Fruit fly (Drosophila melanogaster) whole organism, embryonic: ENCODE measurements around the gene Tango5.
A peak's percentile ranks its signal among the peaks of the same experiment; 100 is the strongest.

Experiments used
- CG10565 ChIP-seq: fragments of 200-800 bp; sonication (Bioruptor generic); optimal IDR thresholded peaks from 3 replicates; lab custom pipeline; 2016; ENCODE audit warnings: missing biosample characterization, mild to moderate bottlenecking, missing genetic modification characterization
- CG10959 ChIP-seq: fragments of 200-800 bp; sonication (Bioruptor generic); IDR thresholded peaks from 2 replicates; pipeline ENCODE4 v1.3.6; 2022; ENCODE audit warnings: missing biosample characterization, missing genetic modification characterization
- CG11093 ChIP-seq: fragments of 200-800 bp; sonication (Bioruptor generic); IDR thresholded peaks from 3 replicates; pipeline ENCODE4 v1.3.6; 2022; ENCODE audit warnings: missing biosample characterization, missing genetic modification characterization
- CG11696 ChIP-seq: fragments of 200-800 bp; sonication (Bioruptor generic); IDR thresholded peaks from 2 replicates; pipeline ENCODE4 v1.3.6; 2022; ENCODE audit warnings: missing biosample characterization, missing genetic modification characterization
- CG13424 ChIP-seq: fragments of 200-800 bp; sonication (Bioruptor generic); optimal IDR thresholded peaks from 2 replicates; lab custom pipeline; 2019; ENCODE audit warnings: missing biosample characterization, mild to moderate bottlenecking, missing genetic modification characterization, moderate library complexity
- CG14667 ChIP-seq: fragments of 200-800 bp; sonication (Bioruptor generic); IDR thresholded peaks from 2 replicates; pipeline ENCODE4 v1.3.6; 2022; ENCODE audit warnings: missing biosample characterization, missing genetic modification characterization
- CG17186 ChIP-seq: fragments of 200-800 bp; sonication (Bioruptor generic); optimal IDR thresholded peaks from 3 replicates; lab custom pipeline; 2017; ENCODE audit warnings: missing biosample characterization, missing genetic modification reagents, missing genetic modification characterization
- CG2712 ChIP-seq: fragments of 200-800 bp; optimal IDR thresholded peaks from 3 replicates; lab custom pipeline; 2019; ENCODE audit warnings: missing biosample characterization, mild to moderate bottlenecking, missing genetic modification characterization, moderate library complexity
- CG30403 ChIP-seq: fragments of 200-800 bp; sonication (Bioruptor generic); optimal IDR thresholded peaks from 3 replicates; lab custom pipeline; 2016; ENCODE audit warnings: missing biosample characterization, missing genetic modification characterization
- CG32532 ChIP-seq: fragments of 200-800 bp; sonication (Bioruptor generic); IDR thresholded peaks from 2 replicates; pipeline ENCODE4 v1.3.6; 2022; ENCODE audit warnings: missing biosample characterization, missing genetic modification characterization
- CG34376 ChIP-seq: fragments of 200-800 bp; sonication (Bioruptor generic); optimal IDR thresholded peaks from 2 replicates; lab custom pipeline; 2018; ENCODE audit warnings: missing biosample characterization, mild to moderate bottlenecking, missing genetic modification characterization
- CG3838 ChIP-seq: fragments of 200-800 bp; sonication (Bioruptor generic); optimal IDR thresholded peaks from 3 replicates; lab custom pipeline; 2016; ENCODE audit warnings: missing biosample characterization, missing genetic modification characterization
- CG4328 ChIP-seq: fragments of 200-800 bp; sonication (Bioruptor generic); optimal IDR thresholded peaks from 3 replicates; lab custom pipeline; 2017; ENCODE audit warnings: missing biosample characterization, missing genetic modification reagents, missing genetic modification characterization
- CG4404 ChIP-seq: fragments of 200-800 bp; sonication (Bioruptor generic); IDR thresholded peaks from 2 replicates; pipeline ENCODE4 v1.3.6; 2022; ENCODE audit warnings: missing biosample characterization, missing genetic modification characterization
- CG4424 ChIP-seq: fragments of 200-800 bp; sonication (Bioruptor generic); optimal IDR thresholded peaks from 3 replicates; lab custom pipeline; 2016; ENCODE audit warnings: missing biosample characterization, missing genetic modification characterization
- CG5180 ChIP-seq: fragments of 200-800 bp; sonication (Bioruptor generic); optimal IDR thresholded peaks from 3 replicates; lab custom pipeline; 2017; ENCODE audit warnings: missing biosample characterization, missing genetic modification characterization, mild to moderate bottlenecking, moderate library complexity, missing genetic modification reagents
- CG7839 ChIP-seq: fragments of 200-800 bp; sonication (Bioruptor generic); optimal IDR thresholded peaks from 3 replicates; lab custom pipeline; 2018; ENCODE audit warnings: missing biosample characterization, mild to moderate bottlenecking, missing genetic modification characterization, moderate library complexity
- CG8478 ChIP-seq: fragments of >200 bp; optimal IDR thresholded peaks from 2 replicates; lab custom pipeline; 2018
- CG8924 ChIP-seq: fragments of 200-800 bp; optimal IDR thresholded peaks from 3 replicates; lab custom pipeline; 2019; ENCODE audit warnings: missing biosample characterization, mild to moderate bottlenecking, missing genetic modification characterization, moderate library complexity
- CG9797 ChIP-seq: fragments of 200-800 bp; sonication (Bioruptor generic); optimal IDR thresholded peaks from 3 replicates; lab custom pipeline; 2018; ENCODE audit warnings: missing biosample characterization, mild to moderate bottlenecking, missing genetic modification characterization
- CG9876 ChIP-seq: fragments of 200-800 bp; sonication (Bioruptor generic); optimal IDR thresholded peaks from 2 replicates; lab custom pipeline; 2016; ENCODE audit warnings: missing biosample characterization, missing genetic modification characterization
- CTCF ChIP-seq: fragments of 200-800 bp; sonication (Bioruptor generic); optimal IDR thresholded peaks from 2 replicates; lab custom pipeline; 2017; ENCODE audit warnings: missing biosample characterization, mild to moderate bottlenecking, missing genetic modification characterization, moderate library complexity
- CoRest ChIP-seq: fragments of 200-800 bp; sonication (Bioruptor generic); optimal IDR thresholded peaks from 3 replicates; lab custom pipeline; 2018; ENCODE audit warnings: missing biosample characterization, mild to moderate bottlenecking, missing genetic modification characterization, moderate library complexity
- CrebB ChIP-seq: fragments of 200-800 bp; sonication (Bioruptor generic); optimal IDR thresholded peaks from 3 replicates; lab custom pipeline; 2018; ENCODE audit warnings: missing biosample characterization, mild to moderate bottlenecking, missing genetic modification characterization
- D ChIP-seq, 2 experiments: fragments of 200-800 bp in 1 of 2; fragments of >200 bp in 1 of 2; sonication (Bioruptor generic) in 1 of 2; optimal IDR thresholded peaks; 2 replicates in 1 of 2; 3 replicates in 1 of 2; lab custom pipeline; 2017; ENCODE audit warnings: mild to moderate bottlenecking in 1 of 2, missing biosample characterization in 1 of 2, missing genetic modification characterization in 1 of 2, missing genetic modification reagents in 1 of 2
- D19A ChIP-seq: fragments of 200-800 bp; optimal IDR thresholded peaks from 3 replicates; lab custom pipeline; 2019; ENCODE audit warnings: missing biosample characterization, mild to moderate bottlenecking, missing genetic modification characterization, moderate library complexity
- Doc2 ChIP-seq: fragments of 200-800 bp; sonication (Bioruptor generic); IDR thresholded peaks from 2 replicates; pipeline ENCODE4 v1.3.6; 2022; ENCODE audit warnings: missing biosample characterization, missing genetic modification characterization
- Dref ChIP-seq: fragments of 200-800 bp; sonication (Bioruptor generic); IDR thresholded peaks from 2 replicates; pipeline ENCODE4 v1.3.6; 2022; ENCODE audit warnings: missing biosample characterization, missing genetic modification characterization
- E2f2 ChIP-seq: fragments of 200-800 bp; sonication (Bioruptor generic); IDR thresholded peaks from 2 replicates; pipeline ENCODE4 v1.3.6; 2022; ENCODE audit warnings: missing biosample characterization, missing genetic modification characterization
- Elba2 ChIP-seq: fragments of 200-800 bp; sonication (Bioruptor generic); optimal IDR thresholded peaks from 3 replicates; lab custom pipeline; 2016; ENCODE audit warnings: missing biosample characterization, missing genetic modification characterization
- Ets65A ChIP-seq: fragments of 200-800 bp; sonication (Bioruptor generic); peaks from one replicate; lab custom pipeline; 2016; ENCODE audit warnings: missing biosample characterization, missing genetic modification characterization
- HLH54F ChIP-seq: fragments of 200-800 bp; sonication (Bioruptor generic); optimal IDR thresholded peaks from 3 replicates; lab custom pipeline; 2016; ENCODE audit warnings: missing biosample characterization, missing genetic modification characterization
- Hr51 ChIP-seq, 2 experiments: fragments of 200-800 bp; sonication (Bioruptor generic); optimal IDR thresholded peaks; 2 replicates in 1 of 2; 3 replicates in 1 of 2; lab custom pipeline; 2016 to 2018; ENCODE audit warnings: missing biosample characterization in 2 of 2, missing genetic modification characterization in 2 of 2, mild to moderate bottlenecking in 1 of 2, moderate library complexity in 1 of 2
- Scr ChIP-seq: fragments of 200-800 bp; sonication (Bioruptor generic); IDR thresholded peaks from 2 replicates; pipeline ENCODE4 v1.3.6; 2022; ENCODE audit warnings: missing biosample characterization, missing genetic modification characterization; ENCODE audit not compliant: partially characterized antibody
- Sin3A ChIP-seq: fragments of >200 bp; optimal IDR thresholded peaks from 2 replicates; lab custom pipeline; 2018
- Sry-β ChIP-seq: fragments of 200-800 bp; sonication (Bioruptor generic); optimal IDR thresholded peaks from 2 replicates; lab custom pipeline; 2018; ENCODE audit warnings: missing biosample characterization, mild to moderate bottlenecking, missing genetic modification characterization, moderate library complexity
- Vsx1 ChIP-seq: fragments of 200-800 bp; sonication (Bioruptor generic); optimal IDR thresholded peaks from 2 replicates; lab custom pipeline; 2017; ENCODE audit warnings: missing biosample characterization, mild to moderate bottlenecking, missing genetic modification characterization, missing genetic modification reagents
- az2 ChIP-seq: fragments of 200-800 bp; sonication (Bioruptor generic); optimal IDR thresholded peaks from 3 replicates; lab custom pipeline; 2016; ENCODE audit warnings: missing biosample characterization, missing genetic modification characterization
- cas ChIP-seq: fragments of 200-800 bp; sonication (Bioruptor generic); IDR thresholded peaks from 2 replicates; pipeline ENCODE4 v1.3.6; 2022; ENCODE audit warnings: missing biosample characterization, missing genetic modification characterization
- eyg ChIP-seq: fragments of 200-800 bp; sonication (Bioruptor generic); optimal IDR thresholded peaks from 3 replicates; lab custom pipeline; 2016; ENCODE audit warnings: missing biosample characterization, missing genetic modification characterization
- fd3F ChIP-seq: fragments of 200-800 bp; sonication (Bioruptor generic); optimal IDR thresholded peaks from 2 replicates; lab custom pipeline; 2018; ENCODE audit warnings: missing biosample characterization, mild to moderate bottlenecking, missing genetic modification characterization, moderate library complexity
- hth ChIP-seq: fragments of >200 bp; optimal IDR thresholded peaks from 2 replicates; lab custom pipeline; 2017; ENCODE audit warnings: inconsistent platforms
- nau ChIP-seq: fragments of 200-800 bp; sonication (Bioruptor generic); optimal IDR thresholded peaks from 3 replicates; lab custom pipeline; 2017; ENCODE audit warnings: missing biosample characterization, mild to moderate bottlenecking, missing genetic modification characterization, missing genetic modification reagents
- nom ChIP-seq: fragments of 200-800 bp; sonication (Bioruptor generic); optimal IDR thresholded peaks from 2 replicates; lab custom pipeline; 2017; ENCODE audit warnings: missing biosample characterization, missing genetic modification characterization, mild to moderate bottlenecking, moderate library complexity, missing genetic modification reagents
- pb ChIP-seq: fragments of 200-800 bp; sonication (Bioruptor generic); optimal IDR thresholded peaks from 3 replicates; lab custom pipeline; 2016; ENCODE audit warnings: missing biosample characterization, missing genetic modification characterization
- prd ChIP-seq, 3 experiments: fragments of >200 bp in 2 of 3; fragments of 200-800 bp in 1 of 3; sonication (Bioruptor generic) in 1 of 3; optimal IDR thresholded peaks in 2 of 3; IDR thresholded peaks in 1 of 3; 2 replicates in 2 of 3; 3 replicates in 1 of 3; pipeline versions ENCODE4 v1.3.6 to Lab custom; 2017 to 2022; ENCODE audit warnings: missing biosample characterization in 1 of 3, missing genetic modification characterization in 1 of 3
- twi ChIP-seq: fragments of 200-800 bp; optimal IDR thresholded peaks from 2 replicates; lab custom pipeline; 2019; ENCODE audit warnings: missing biosample characterization, mild to moderate bottlenecking, missing genetic modification characterization, moderate library complexity
- vvl ChIP-seq: fragments of 200-800 bp; sonication (Bioruptor generic); IDR thresholded peaks from 2 replicates; pipeline ENCODE4 v1.3.6; 2022; ENCODE audit warnings: missing biosample characterization, missing genetic modification characterization
- wor ChIP-seq: fragments of 200-800 bp; sonication (Bioruptor generic); IDR thresholded peaks from 2 replicates; pipeline ENCODE4 v1.3.6; 2022; ENCODE audit warnings: missing biosample characterization, missing genetic modification characterization
- z ChIP-seq: fragments of 200-800 bp; sonication (Bioruptor generic); IDR thresholded peaks from 3 replicates; pipeline ENCODE4 v1.3.6; 2022; ENCODE audit warnings: missing biosample characterization, missing genetic modification characterization
- zen ChIP-seq: fragments of 200-800 bp; sonication (Bioruptor generic); optimal IDR thresholded peaks from 3 replicates; lab custom pipeline; 2018; ENCODE audit warnings: missing biosample characterization, mild to moderate bottlenecking, missing genetic modification characterization, moderate library complexity

Tango5 gene

dm6 chrX:10757616-10758078 lies 6.6 kb downstream of the Tango5 start, which contains the start of gene Rph (continued):
- TF ChIP-seq zen (tag; lab: Kevin White, UChicago) (no peak), CG8924 (tag; lab: Kevin White, UChicago) (no peak), CG8478 (lab: Kevin White, UChicago) (no peak), CG32532 (GFP tag; lab: Robert Waterston, UW) (peak; percentile 5; the same call in 1 of the 2 replicates), Hr51 (GFP tag; optimal IDR thresholded peaks at IDR 0.05; lab: Kevin White, UChicago) (no peak), CG4328 (GFP tag; lab: Kevin White, UChicago) (no peak), vvl (GFP tag; lab: Robert Waterston, UW) (no peak), CG17186 (no peak), Dref (GFP tag; lab: Robert Waterston, UW) (no peak), eyg (GFP tag; lab: Kevin White, UChicago) (no peak), CG9797 (GFP tag; lab: Kevin White, UChicago) (no peak), prd (optimal IDR thresholded peaks at IDR 0.05; lab: Kevin White, UChicago) (no peak), prd (GFP tag; IDR thresholded peaks at IDR 0.05; lab: Robert Waterston, UW) (peak; percentile 44; the same call in 1 of the 3 replicates), CG2712 (tag; lab: Kevin White, UChicago) (no peak), Doc2 (GFP tag; lab: Robert Waterston, UW) (no peak), nom (GFP tag; lab: Kevin White, UChicago) (no peak), CG7839 (peak; percentile 11)

dm6 chrX:10756026-10756561 lies 8.1 kb downstream of the Tango5 start:
- TF ChIP-seq CG4404 (GFP tag; lab: Robert Waterston, UW) (no peak), Vsx1 (no peak), az2 (no peak), twi (tag; lab: Kevin White, UChicago) (no peak), Sry-β (GFP tag; lab: Kevin White, UChicago) (no peak), Sin3A (lab: Kevin White, UChicago) (no peak), CG9876 (GFP tag; lab: Kevin White, UChicago) (no peak), CG34376 (peak; percentile 22), CG30403 (peak; percentile 8), Elba2 (GFP tag; lab: Kevin White, UChicago) (no peak), CG13424 (tag; lab: Kevin White, UChicago) (no peak), Scr (GFP tag; lab: Robert Waterston, UW) (no peak), CG10959 (GFP tag; lab: Robert Waterston, UW) (no peak), CG4424 (no peak), wor (GFP tag; lab: Robert Waterston, UW) (no peak), Ets65A (GFP tag; lab: Kevin White, UChicago) (no peak), nau (GFP tag; lab: Kevin White, UChicago) (no peak), CG3838 (GFP tag; lab: Kevin White, UChicago) (no peak), CG10565 (no peak), pb (GFP tag; lab: Kevin White, UChicago) (no peak), CG11093 (GFP tag; lab: Robert Waterston, UW) (no peak), D19A (tag; lab: Kevin White, UChicago) (no peak), E2f2 (GFP tag; lab: Robert Waterston, UW) (no peak), CG5180 (GFP tag; lab: Kevin White, UChicago) (no peak), CG14667 (GFP tag; lab: Robert Waterston, UW) (no peak), HLH54F (GFP tag; lab: Kevin White, UChicago) (no peak), CG11696 (GFP tag; lab: Robert Waterston, UW) (no peak), CoRest (tag; lab: Kevin White, UChicago) (no peak), CTCF (GFP tag; lab: Kevin White, UChicago) (no peak), z (GFP tag; lab: Robert Waterston, UW) (no peak), fd3F (GFP tag; lab: Kevin White, UChicago) (no peak), CrebB (tag; lab: Kevin White, UChicago) (no peak), hth (no peak), cas (no peak), D (optimal IDR thresholded peaks at IDR 0.05; lab: Kevin White, UChicago) (no peak), D (GFP tag; optimal IDR thresholded peaks at IDR 0.05; lab: Kevin White, UChicago) (no peak)
